Worm (Caenorhabditis elegans) whole organism, late embryonic: ENCODE data around the gene R11D1.2.

Experiments used
- ama-1 ChIP-seq: fragments of 150-350 bp; optimal IDR thresholded peaks from 2 replicates; lab custom pipeline; 2014
- ceh-24 ChIP-seq: sonication (generic microtip); optimal IDR thresholded peaks from 2 replicates; lab custom pipeline; 2016; ENCODE audit warnings: mild to moderate bottlenecking, missing genetic modification characterization, missing compliant biosample characterization
- ceh-31 ChIP-seq: sonication (generic microtip); optimal IDR thresholded peaks from 2 replicates; lab custom pipeline; 2016; ENCODE audit warnings: missing genetic modification characterization, missing compliant biosample characterization
- pat-9 ChIP-seq: fragments of 200-800 bp; sonication (Bioruptor generic); optimal IDR thresholded peaks from 2 replicates; lab custom pipeline; 2018; ENCODE audit warnings: mild to moderate bottlenecking, missing genetic modification characterization, moderate library complexity, missing compliant biosample characterization
- tbx-2 ChIP-seq: sonication (generic microtip); optimal IDR thresholded peaks from 2 replicates; lab custom pipeline; 2016; ENCODE audit warnings: missing genetic modification characterization, missing compliant biosample characterization
- unc-3 ChIP-seq, 2 experiments: fragments of 200-800 bp in 1 of 2; sonication (Bioruptor generic) in 1 of 2; sonication (generic microtip) in 1 of 2; conservative IDR thresholded peaks in 1 of 2; optimal IDR thresholded peaks in 1 of 2; 2 replicates each; pipeline versions ENCODE4 v1.3.6 to Lab custom; 2016 to 2022; ENCODE audit warnings: missing compliant biosample characterization in 2 of 2, missing genetic modification characterization in 2 of 2, missing genetic modification reagents in 1 of 2

ce11 chrV:12718622-12719021 lies 10.2 kb downstream of the R11D1.2 start, which contains the start of gene str-181:
- TF ChIP-seq pat-9 (tag; lab: Kevin White, UChicago) = no peak
- no peak for TF ChIP-seq ceh-31 (tag; lab: Kevin White, UChicago)
- no peak for TF ChIP-seq unc-3 (GFP tag; conservative IDR thresholded peaks at IDR 0.05; lab: Robert Waterston, UW)
- no peak for TF ChIP-seq unc-3 (tag; optimal IDR thresholded peaks at IDR 0.05; lab: Kevin White, UChicago)
- TF ChIP-seq ceh-24 = no peak
- TF ChIP-seq ama-1 (lab: Kevin White, UChicago) = no peak
- no peak for TF ChIP-seq tbx-2 (tag; lab: Kevin White, UChicago)
